Fruit fly (Drosophila melanogaster) whole organism, embryonic: ENCODE results near the gene aop.
A peak's percentile ranks its signal among the peaks of the same experiment; 100 is the strongest.

Experiments used
- Bdp1 ChIP-seq: fragments of 200-800 bp; sonication (Bioruptor generic); optimal IDR thresholded peaks from 3 replicates; lab custom pipeline; 2016; ENCODE audit warnings: missing biosample characterization, missing genetic modification characterization
- CG10321 ChIP-seq: fragments of 200-800 bp; sonication (Bioruptor generic); IDR thresholded peaks from 2 replicates; pipeline ENCODE4 v1.3.6; 2022; ENCODE audit warnings: missing biosample characterization, missing genetic modification characterization
- CG11247 ChIP-seq: fragments of 200-800 bp; sonication (Bioruptor generic); IDR thresholded peaks from 2 replicates; pipeline ENCODE4 v1.3.6; 2022; ENCODE audit warnings: missing biosample characterization, missing genetic modification characterization
- CG13296 ChIP-seq: fragments of 200-800 bp; sonication (Bioruptor generic); optimal IDR thresholded peaks from 3 replicates; lab custom pipeline; 2018; ENCODE audit warnings: missing biosample characterization, mild to moderate bottlenecking, missing genetic modification characterization
- CG15073 ChIP-seq: fragments of 200-800 bp; sonication (Bioruptor generic); optimal IDR thresholded peaks from 2 replicates; lab custom pipeline; 2016; ENCODE audit warnings: missing biosample characterization, missing genetic modification characterization
- CG17328 ChIP-seq: fragments of 200-800 bp; sonication (Bioruptor generic); IDR thresholded peaks from 2 replicates; pipeline ENCODE4 v1.3.6; 2022; ENCODE audit warnings: missing biosample characterization, missing genetic modification characterization
- CG18599 ChIP-seq: fragments of 200-800 bp; sonication (Bioruptor generic); optimal IDR thresholded peaks from 3 replicates; lab custom pipeline; 2017; ENCODE audit warnings: missing biosample characterization, missing genetic modification characterization, mild to moderate bottlenecking, moderate library complexity, missing genetic modification reagents
- CG2116 ChIP-seq: fragments of 200-800 bp; sonication (Bioruptor generic); optimal IDR thresholded peaks from 3 replicates; lab custom pipeline; 2018; ENCODE audit warnings: missing biosample characterization, mild to moderate bottlenecking, missing genetic modification characterization
- CG2199 ChIP-seq: fragments of 200-800 bp; sonication (Bioruptor generic); IDR thresholded peaks from 3 replicates; pipeline ENCODE4 v1.3.6; 2022; ENCODE audit warnings: missing biosample characterization, missing genetic modification characterization
- CG2678 ChIP-seq: fragments of 200-800 bp; sonication (Bioruptor generic); optimal IDR thresholded peaks from 3 replicates; lab custom pipeline; 2019; ENCODE audit warnings: missing biosample characterization, mild to moderate bottlenecking, missing genetic modification characterization, moderate library complexity
- CG7556 ChIP-seq: fragments of 200-800 bp; sonication (Bioruptor generic); optimal IDR thresholded peaks from 2 replicates; lab custom pipeline; 2017; ENCODE audit warnings: missing biosample characterization, mild to moderate bottlenecking, missing genetic modification characterization
- CG9437 ChIP-seq: fragments of 200-800 bp; sonication (Bioruptor generic); optimal IDR thresholded peaks from 2 replicates; lab custom pipeline; 2018; ENCODE audit warnings: missing biosample characterization, mild to moderate bottlenecking, missing genetic modification characterization
- Ets97D ChIP-seq: fragments of 200-800 bp; sonication (Bioruptor generic); optimal IDR thresholded peaks from 3 replicates; lab custom pipeline; 2016; ENCODE audit warnings: missing biosample characterization, missing genetic modification characterization
- Gug ChIP-seq: fragments of 200-800 bp; sonication (Bioruptor generic); IDR thresholded peaks from 4 replicates; pipeline ENCODE4 v1.3.6; 2022; ENCODE audit warnings: missing biosample characterization, missing genetic modification characterization
- Hr3 ChIP-seq: fragments of 200-800 bp; sonication (Bioruptor generic); optimal IDR thresholded peaks from 3 replicates; lab custom pipeline; 2016; ENCODE audit warnings: missing biosample characterization, missing genetic modification characterization
- MESR4 ChIP-seq: fragments of 200-800 bp; sonication (Bioruptor generic); optimal IDR thresholded peaks from 2 replicates; lab custom pipeline; 2018; ENCODE audit warnings: missing biosample characterization, mild to moderate bottlenecking, missing genetic modification characterization, moderate library complexity
- Med ChIP-seq: fragments of 200-800 bp; sonication (Bioruptor generic); peaks from one replicate; lab custom pipeline; 2016; ENCODE audit warnings: missing biosample characterization, missing genetic modification characterization, mild to moderate bottlenecking, inconsistent platforms, moderate library complexity
- NK7.1 ChIP-seq: fragments of 200-800 bp; sonication (Bioruptor generic); optimal IDR thresholded peaks from 3 replicates; lab custom pipeline; 2016; ENCODE audit warnings: missing biosample characterization, missing genetic modification characterization
- Nf-YA ChIP-seq: fragments of 200-800 bp; sonication (Bioruptor generic); IDR thresholded peaks from 2 replicates; pipeline ENCODE4 v1.3.6; 2022; ENCODE audit warnings: missing biosample characterization, missing genetic modification characterization
- Opbp ChIP-seq: fragments of 200-800 bp; sonication (Bioruptor generic); IDR thresholded peaks from 3 replicates; pipeline ENCODE4 v1.3.6; 2022; ENCODE audit warnings: missing biosample characterization, missing genetic modification characterization; ENCODE audit not compliant: partially characterized antibody
- al ChIP-seq: fragments of 200-800 bp; sonication (Bioruptor generic); IDR thresholded peaks from 2 replicates; pipeline ENCODE4 v1.3.6; 2022; ENCODE audit warnings: missing biosample characterization, missing genetic modification characterization
- crp ChIP-seq, 2 experiments: fragments of 200-800 bp; sonication (Bioruptor generic); optimal IDR thresholded peaks; 2 replicates in 1 of 2; 3 replicates in 1 of 2; lab custom pipeline; 2017; ENCODE audit warnings: missing biosample characterization in 2 of 2, missing genetic modification characterization in 2 of 2, mild to moderate bottlenecking in 1 of 2, moderate library complexity in 1 of 2
- dati ChIP-seq: fragments of 200-800 bp; sonication (Bioruptor generic); IDR thresholded peaks from 2 replicates; pipeline ENCODE4 v1.3.6; 2022; ENCODE audit warnings: missing biosample characterization, missing genetic modification characterization
- eve ChIP-seq, 2 experiments: fragments of >200 bp; optimal IDR thresholded peaks; 2 replicates each; lab custom pipeline; 2017; ENCODE audit warnings: missing biosample characterization in 2 of 2, missing genetic modification characterization in 2 of 2
- ewg ChIP-seq: fragments of 200-800 bp; sonication (Bioruptor generic); optimal IDR thresholded peaks from 3 replicates; lab custom pipeline; 2017; ENCODE audit warnings: mild to moderate bottlenecking, missing biosample characterization, missing genetic modification reagents, missing genetic modification characterization
- fd102C ChIP-seq: fragments of 200-800 bp; sonication (Bioruptor generic); optimal IDR thresholded peaks from 2 replicates; lab custom pipeline; 2018; ENCODE audit warnings: missing biosample characterization, mild to moderate bottlenecking, missing genetic modification characterization, moderate library complexity
- ham ChIP-seq: fragments of 200-800 bp; sonication (Bioruptor generic); IDR thresholded peaks from 2 replicates; pipeline ENCODE4 v1.3.6; 2022; ENCODE audit warnings: missing biosample characterization, missing genetic modification characterization
- hth ChIP-seq: fragments of >200 bp; optimal IDR thresholded peaks from 2 replicates; lab custom pipeline; 2017; ENCODE audit warnings: inconsistent platforms
- knrl ChIP-seq: fragments of 200-800 bp; sonication (Bioruptor generic); IDR thresholded peaks from 3 replicates; pipeline ENCODE4 v1.3.6; 2022; ENCODE audit warnings: missing biosample characterization, missing genetic modification characterization; ENCODE audit not compliant: partially characterized antibody
- peb ChIP-seq: fragments of 200-800 bp; sonication (Bioruptor generic); IDR thresholded peaks from 2 replicates; pipeline ENCODE4 v1.3.6; 2022; ENCODE audit warnings: missing biosample characterization, missing genetic modification characterization
- row ChIP-seq: fragments of 200-800 bp; sonication (Bioruptor generic); IDR thresholded peaks from 3 replicates; pipeline ENCODE4 v1.3.6; 2022; ENCODE audit warnings: missing biosample characterization, missing genetic modification characterization
- scrt ChIP-seq: fragments of 200-800 bp; sonication (Bioruptor generic); optimal IDR thresholded peaks from 2 replicates; lab custom pipeline; 2018; ENCODE audit warnings: missing biosample characterization, mild to moderate bottlenecking, missing genetic modification characterization, moderate library complexity
- sens ChIP-seq: fragments of 200-800 bp; sonication (Bioruptor generic); peaks from one replicate; lab custom pipeline; 2016; ENCODE audit warnings: missing biosample characterization, missing genetic modification characterization
- sna ChIP-seq: fragments of 200-800 bp; sonication (Bioruptor generic); IDR thresholded peaks from 2 replicates; pipeline ENCODE4 v1.3.6; 2022; ENCODE audit warnings: missing biosample characterization, missing genetic modification characterization; ENCODE audit not compliant: partially characterized antibody

The aop gene

dm6 chr2L:2214004-2214403 is 35.5 kb upstream of the aop start, which contains the start of the genes Uch and CG34174 (continued):
- TF ChIP-seq CG17328 (no peak), scrt (GFP tag; lab: Kevin White, UChicago) (peak; percentile 12)
- TF ChIP-seq, all 482 proteins: peak for 114

- peak; percentile 96 for TF ChIP-seq ewg (GFP tag; lab: Kevin White, UChicago)
- TF ChIP-seq Opbp (GFP tag; lab: Robert Waterston, UW): no peak
- peak; percentile 11 for TF ChIP-seq MESR4
- peak; percentile 3 for TF ChIP-seq CG18599
- TF ChIP-seq eve (GFP tag; optimal IDR thresholded peaks at IDR 0.05; lab: Kevin White, UChicago): no peak
- peak; percentile 70 for TF ChIP-seq Med (GFP tag; lab: Kevin White, UChicago)
- TF ChIP-seq CG10321 (GFP tag; lab: Robert Waterston, UW): no peak
- TF ChIP-seq crp (GFP tag; optimal IDR thresholded peaks at IDR 0.05; lab: Kevin White, UChicago): peak in 1 of 2 experiments; percentile 68
- TF ChIP-seq Ets97D (GFP tag; lab: Kevin White, UChicago): no peak
- TF ChIP-seq row (GFP tag; lab: Robert Waterston, UW): peak; percentile 49; the same call in 2 of the 3 replicates
- no peak for TF ChIP-seq Gug (GFP tag; lab: Robert Waterston, UW)
- TF ChIP-seq al: no peak
- TF ChIP-seq peb (GFP tag; lab: Robert Waterston, UW): no peak
- no peak for TF ChIP-seq CG7556 (GFP tag; lab: Kevin White, UChicago)
- TF ChIP-seq Nf-YA: no peak
- TF ChIP-seq dati (GFP tag; lab: Robert Waterston, UW): no peak
These were observed 33.9 kb upstream of the aop start, which contains the start of gene CG15385 for dm6 chr2L:2212478-2212877. Gene CG15385, minus strand, starts transcription at chr2L:2212571.

- no peak for TF ChIP-seq knrl (GFP tag; lab: Robert Waterston, UW)
- TF ChIP-seq CG15073 (GFP tag; lab: Kevin White, UChicago): no peak
- TF ChIP-seq fd102C (GFP tag; lab: Kevin White, UChicago): no peak
- TF ChIP-seq NK7.1 (GFP tag; lab: Kevin White, UChicago): no peak
- TF ChIP-seq CG2116 (GFP tag; lab: Kevin White, UChicago): no peak
- no peak for TF ChIP-seq ham (GFP tag; lab: Robert Waterston, UW)
- no peak for TF ChIP-seq hth (lab: Kevin White, UChicago)
- TF ChIP-seq CG11247 (GFP tag; lab: Robert Waterston, UW): no peak
- peak; percentile 7 for TF ChIP-seq Med (GFP tag; lab: Kevin White, UChicago)
- TF ChIP-seq Bdp1 (GFP tag; lab: Kevin White, UChicago): no peak
- no peak for TF ChIP-seq CG2199 (GFP tag; lab: Robert Waterston, UW)
- TF ChIP-seq eve (GFP tag; optimal IDR thresholded peaks at IDR 0.05; lab: Kevin White, UChicago): no peak
- TF ChIP-seq sna: no peak
- TF ChIP-seq CG13296 (GFP tag; lab: Kevin White, UChicago): peak; percentile 3
- peak; percentile 28 for TF ChIP-seq CG2678 (tag; lab: Kevin White, UChicago)
- no peak for TF ChIP-seq Hr3 (GFP tag; lab: Kevin White, UChicago)
These were observed 30.4 kb upstream of the aop start, which contains the start of gene CG33124 for dm6 chr2L:2209002-2209401. Gene CG33124, minus strand, starts transcription at chr2L:2209102.

- TF ChIP-seq sens (GFP tag; lab: Kevin White, UChicago) (peak; percentile 62), CG9437 (GFP tag; lab: Kevin White, UChicago) (no peak)
These were observed 27.5 kb upstream of the aop start, which contains the start of gene CG31668 for dm6 chr2L:2206066-2206465. Gene CG31668, minus strand, starts transcription at chr2L:2206166.
